Fruit fly (Drosophila melanogaster): ENCODE data around the gene CG8519.

The CG8519 gene

dm6 chr3L:6708995-6709606 lies 4.4 kb downstream of the CG8519 start (continued):
- TF ChIP-seq pnt (GFP tag; optimal IDR thresholded peaks at IDR 0.05) (peak; percentile 40), CG7745 (tag; optimal IDR thresholded peaks at IDR 0.05) (no peak), H15 (GFP tag; IDR thresholded peaks at IDR 0.05) (peak; percentile 89), HHEX (GFP tag; optimal IDR thresholded peaks at IDR 0.05) (peak; percentile 89), CG43689 (GFP tag; IDR thresholded peaks at IDR 0.05) (peak; percentile 75), CG6272 (GFP tag; IDR thresholded peaks at IDR 0.05) (0 out of 2 replicates have a peak, but pooled peaks have one; percentile 14), CG30403 (GFP tag; optimal IDR thresholded peaks at IDR 0.05) (peak; percentile 83), Six4 (GFP tag; optimal IDR thresholded peaks at IDR 0.05) (peak; percentile 77), sna (GFP tag; IDR thresholded peaks at IDR 0.05; ENCODE audit: partially characterized antibody) (no peak), luna (GFP tag; optimal IDR thresholded peaks at IDR 0.05) (peak; percentile 69), CG13775 (GFP tag; optimal IDR thresholded peaks at IDR 0.05) (peak; percentile 76), crc (GFP tag; optimal IDR thresholded peaks at IDR 0.05) (peak; percentile 31), B-H1 (GFP tag; IDR thresholded peaks at IDR 0.05) (peak; percentile 71), Fer1 (GFP tag; optimal IDR thresholded peaks at IDR 0.05) (peak; percentile 93), CG10366 (GFP tag; IDR thresholded peaks at IDR 0.05) (peak; percentile 79), CG12299 (tag; optimal IDR thresholded peaks at IDR 0.05) (peak; percentile 81), tna (GFP tag; IDR thresholded peaks at IDR 0.05; ENCODE audit: partially characterized antibody) (no peak), CG2120 (GFP tag; optimal IDR thresholded peaks at IDR 0.05) (peak; percentile 61), CG9876 (GFP tag; optimal IDR thresholded peaks at IDR 0.05) (peak; percentile 62), C15 (GFP tag; IDR thresholded peaks at IDR 0.05) (peak; percentile 89), crol (GFP tag; IDR thresholded peaks at IDR 0.05) (0 out of 2 replicates have a peak, but pooled peaks have one; percentile 41), Optix (GFP tag; IDR thresholded peaks at IDR 0.05) (peak; percentile 74; the same call in 2 of the 3 replicates), CG13296 (GFP tag; optimal IDR thresholded peaks at IDR 0.05) (peak; percentile 89), Elba2 (GFP tag; optimal IDR thresholded peaks at IDR 0.05) (no peak), ci (GFP tag; IDR thresholded peaks at IDR 0.05) (peak; percentile 98), Bdp1 (GFP tag; optimal IDR thresholded peaks at IDR 0.05) (peak; percentile 29), CG33557 (GFP tag; optimal IDR thresholded peaks at IDR 0.05) (peak; percentile 8), CG2889 (GFP tag; IDR thresholded peaks at IDR 0.05) (0 out of 3 replicates have a peak, but pooled peaks have one; percentile 21), mld (GFP tag; IDR thresholded peaks at IDR 0.05; ENCODE audit: partially characterized antibody) (no peak), HLH4C (GFP tag; IDR thresholded peaks at IDR 0.05; ENCODE audit: partially characterized antibody) (no peak), pum (GFP tag; optimal IDR thresholded peaks at IDR 0.05) (peak; percentile 64), CG10267 (tag; optimal IDR thresholded peaks at IDR 0.05) (peak; percentile 41), inv (GFP tag; IDR thresholded peaks at IDR 0.05; ENCODE audit: partially characterized antibody) (no peak), nerfin-2 (GFP tag; IDR thresholded peaks at IDR 0.05; ENCODE audit: partially characterized antibody) (no peak), CG9609 (GFP tag; optimal IDR thresholded peaks at IDR 0.05) (peak; percentile 26), CG7928 (GFP tag; optimal IDR thresholded peaks at IDR 0.05) (peak; percentile 61), ATbp (GFP tag; optimal IDR thresholded peaks at IDR 0.05) (peak; percentile 94), CG4854 (GFP tag; optimal IDR thresholded peaks at IDR 0.05) (peak; percentile 85), ERR (GFP tag; optimal IDR thresholded peaks at IDR 0.05) (peak; percentile 22), wek (GFP tag; optimal IDR thresholded peaks at IDR 0.05) (peak; percentile 89), pzg (GFP tag; optimal IDR thresholded peaks at IDR 0.05) (peak; percentile 15), CG6175 (GFP tag; IDR thresholded peaks at IDR 0.05) (peak; percentile 84; the same call in 2 of the 3 replicates), Dfd (GFP tag; optimal IDR thresholded peaks at IDR 0.05) (no peak), p53 (GFP tag; optimal IDR thresholded peaks at IDR 0.05) (peak; percentile 86), stwl (tag; optimal IDR thresholded peaks at IDR 0.05) (peak; percentile 61), CG17568 (GFP tag; optimal IDR thresholded peaks at IDR 0.05) (peak; percentile 92), CG8089 (GFP tag; optimal IDR thresholded peaks at IDR 0.05) (peak; percentile 51), CG17802 (tag; optimal IDR thresholded peaks at IDR 0.05) (peak; percentile 75), al (GFP tag; IDR thresholded peaks at IDR 0.05) (peak; percentile 82)

Data from whole organism, embryonic.